Fruit fly (Drosophila melanogaster) whole organism, embryonic: ENCODE results near the gene mask.

Source experiments
- B-H2 ChIP-seq: fragments of 200-800 bp; sonication (Bioruptor generic); optimal IDR thresholded peaks from 2 replicates; lab custom pipeline; 2018; ENCODE audit warnings: missing biosample characterization, mild to moderate bottlenecking, missing genetic modification characterization
- CG11456 ChIP-seq: fragments of 200-800 bp; sonication (Bioruptor generic); IDR thresholded peaks from 3 replicates; pipeline ENCODE4 v1.3.6; 2022; ENCODE audit warnings: missing biosample characterization, missing genetic modification characterization
- CG11504 ChIP-seq: fragments of 200-800 bp; sonication (Bioruptor generic); optimal IDR thresholded peaks from 3 replicates; lab custom pipeline; 2019; ENCODE audit warnings: missing biosample characterization, mild to moderate bottlenecking, missing genetic modification characterization, moderate library complexity
- CG11560 ChIP-seq: fragments of 200-800 bp; sonication (Bioruptor generic); IDR thresholded peaks from 3 replicates; pipeline ENCODE4 v1.3.6; 2022; ENCODE audit warnings: missing biosample characterization, missing genetic modification characterization
- CG12071 ChIP-seq: fragments of 200-800 bp; sonication (Bioruptor generic); optimal IDR thresholded peaks from 3 replicates; lab custom pipeline; 2018; ENCODE audit warnings: missing biosample characterization, mild to moderate bottlenecking, missing genetic modification characterization
- CG12744 ChIP-seq: fragments of 200-800 bp; sonication (Bioruptor generic); optimal IDR thresholded peaks from 2 replicates; lab custom pipeline; 2016; ENCODE audit warnings: missing biosample characterization, missing genetic modification characterization
- CG12942 ChIP-seq: fragments of 200-800 bp; sonication (Bioruptor generic); optimal IDR thresholded peaks from 3 replicates; lab custom pipeline; 2016; ENCODE audit warnings: missing biosample characterization, missing genetic modification characterization
- CG13424 ChIP-seq: fragments of 200-800 bp; sonication (Bioruptor generic); optimal IDR thresholded peaks from 2 replicates; lab custom pipeline; 2019; ENCODE audit warnings: missing biosample characterization, mild to moderate bottlenecking, missing genetic modification characterization, moderate library complexity
- CG14014 ChIP-seq: fragments of 200-800 bp; sonication (Bioruptor generic); IDR thresholded peaks from 2 replicates; pipeline ENCODE4 v1.3.6; 2022; ENCODE audit warnings: missing biosample characterization, missing genetic modification characterization
- CG15601 ChIP-seq: fragments of 200-800 bp; sonication (Bioruptor generic); optimal IDR thresholded peaks from 3 replicates; lab custom pipeline; 2019; ENCODE audit warnings: missing biosample characterization, mild to moderate bottlenecking, missing genetic modification characterization, moderate library complexity
- CG17359 ChIP-seq: fragments of 200-800 bp; sonication (Bioruptor generic); optimal IDR thresholded peaks from 3 replicates; lab custom pipeline; 2018; ENCODE audit warnings: missing biosample characterization, mild to moderate bottlenecking, missing genetic modification characterization, moderate library complexity
- CG17361 ChIP-seq: fragments of 200-800 bp; sonication (Bioruptor generic); IDR thresholded peaks from 3 replicates; pipeline ENCODE4 v1.3.6; 2022; ENCODE audit warnings: missing biosample characterization, missing genetic modification characterization
- CG17568 ChIP-seq: fragments of 200-800 bp; sonication (Bioruptor generic); optimal IDR thresholded peaks from 2 replicates; lab custom pipeline; 2018; ENCODE audit warnings: missing biosample characterization, mild to moderate bottlenecking, missing genetic modification characterization, moderate library complexity
- CG18764 ChIP-seq: fragments of 200-800 bp; sonication (Bioruptor generic); optimal IDR thresholded peaks from 3 replicates; lab custom pipeline; 2016; ENCODE audit warnings: missing biosample characterization, missing genetic modification characterization
- CG2712 ChIP-seq: fragments of 200-800 bp; optimal IDR thresholded peaks from 3 replicates; lab custom pipeline; 2019; ENCODE audit warnings: missing biosample characterization, mild to moderate bottlenecking, missing genetic modification characterization, moderate library complexity
- CG32532 ChIP-seq: fragments of 200-800 bp; sonication (Bioruptor generic); IDR thresholded peaks from 2 replicates; pipeline ENCODE4 v1.3.6; 2022; ENCODE audit warnings: missing biosample characterization, missing genetic modification characterization
- CG4328 ChIP-seq: fragments of 200-800 bp; sonication (Bioruptor generic); optimal IDR thresholded peaks from 3 replicates; lab custom pipeline; 2017; ENCODE audit warnings: missing biosample characterization, missing genetic modification reagents, missing genetic modification characterization
- CG4707 ChIP-seq: fragments of 200-800 bp; sonication (Bioruptor generic); optimal IDR thresholded peaks from 2 replicates; lab custom pipeline; 2018; ENCODE audit warnings: missing biosample characterization, mild to moderate bottlenecking, missing genetic modification characterization, moderate library complexity
- CG4730 ChIP-seq: fragments of 200-800 bp; sonication (Bioruptor generic); IDR thresholded peaks from 2 replicates; pipeline ENCODE4 v1.3.6; 2022; ENCODE audit warnings: missing biosample characterization, missing genetic modification characterization
- CG5180 ChIP-seq: fragments of 200-800 bp; sonication (Bioruptor generic); optimal IDR thresholded peaks from 3 replicates; lab custom pipeline; 2017; ENCODE audit warnings: missing biosample characterization, missing genetic modification characterization, mild to moderate bottlenecking, moderate library complexity, missing genetic modification reagents
- CG6654 ChIP-seq: fragments of 200-800 bp; sonication (Bioruptor generic); optimal IDR thresholded peaks from 2 replicates; lab custom pipeline; 2017; ENCODE audit warnings: missing biosample characterization, mild to moderate bottlenecking, missing genetic modification characterization
- CG7745 ChIP-seq: fragments of 200-800 bp; sonication (Bioruptor generic); optimal IDR thresholded peaks from 2 replicates; lab custom pipeline; 2018; ENCODE audit warnings: missing biosample characterization, mild to moderate bottlenecking, missing genetic modification characterization, moderate library complexity
- CG8089 ChIP-seq: fragments of 200-800 bp; sonication (Bioruptor generic); optimal IDR thresholded peaks from 3 replicates; lab custom pipeline; 2016; ENCODE audit warnings: missing biosample characterization, missing genetic modification characterization
- CG8359 ChIP-seq: fragments of 200-800 bp; sonication (Bioruptor generic); optimal IDR thresholded peaks from 2 replicates; lab custom pipeline; 2017; ENCODE audit warnings: missing biosample characterization, mild to moderate bottlenecking, missing genetic modification characterization, borderline replicate concordance
- CG8924 ChIP-seq: fragments of 200-800 bp; optimal IDR thresholded peaks from 3 replicates; lab custom pipeline; 2019; ENCODE audit warnings: missing biosample characterization, mild to moderate bottlenecking, missing genetic modification characterization, moderate library complexity
- CG8944 ChIP-seq: fragments of 200-800 bp; sonication (Bioruptor generic); optimal IDR thresholded peaks from 3 replicates; lab custom pipeline; 2016; ENCODE audit warnings: missing biosample characterization, missing genetic modification characterization
- CHES-1-like ChIP-seq: fragments of 200-800 bp; sonication (Bioruptor generic); optimal IDR thresholded peaks from 2 replicates; lab custom pipeline; 2016; ENCODE audit warnings: missing biosample characterization, missing genetic modification characterization
- Dek ChIP-seq: fragments of 200-800 bp; sonication (Bioruptor generic); optimal IDR thresholded peaks from 3 replicates; lab custom pipeline; 2019; ENCODE audit warnings: missing biosample characterization, mild to moderate bottlenecking, missing genetic modification characterization, moderate library complexity
- Eip74EF ChIP-seq, 2 experiments: fragments of 200-800 bp in 1 of 2; fragments of >200 bp in 1 of 2; sonication (Bioruptor generic) in 1 of 2; optimal IDR thresholded peaks; 2 replicates each; lab custom pipeline; 2017 to 2019; ENCODE audit warnings: missing biosample characterization in 2 of 2, missing genetic modification characterization in 2 of 2, mild to moderate bottlenecking in 1 of 2, moderate library complexity in 1 of 2
- GATAe ChIP-seq: fragments of 200-800 bp; sonication (Bioruptor generic); conservative IDR thresholded peaks from 2 replicates; pipeline ENCODE4 v1.3.6; 2022; ENCODE audit warnings: missing biosample characterization, missing genetic modification characterization
- Hmr ChIP-seq: fragments of 200-800 bp; sonication (Bioruptor generic); optimal IDR thresholded peaks from 3 replicates; lab custom pipeline; 2017; ENCODE audit warnings: mild to moderate bottlenecking, missing biosample characterization, missing genetic modification reagents, missing genetic modification characterization
- Lhr ChIP-seq: fragments of 200-800 bp; sonication (Bioruptor generic); optimal IDR thresholded peaks from 3 replicates; lab custom pipeline; 2017; ENCODE audit warnings: mild to moderate bottlenecking, missing biosample characterization, missing genetic modification reagents, missing genetic modification characterization
- Nf-YB ChIP-seq: fragments of 200-800 bp; sonication (Bioruptor generic); optimal IDR thresholded peaks from 3 replicates; lab custom pipeline; 2019; ENCODE audit warnings: missing biosample characterization, mild to moderate bottlenecking, missing genetic modification characterization, moderate library complexity
- Opbp ChIP-seq: fragments of 200-800 bp; sonication (Bioruptor generic); IDR thresholded peaks from 3 replicates; pipeline ENCODE4 v1.3.6; 2022; ENCODE audit warnings: missing biosample characterization, missing genetic modification characterization; ENCODE audit not compliant: partially characterized antibody
- Spps ChIP-seq: fragments of 200-800 bp; sonication (Bioruptor generic); optimal IDR thresholded peaks from 2 replicates; lab custom pipeline; 2018; ENCODE audit warnings: missing biosample characterization, mild to moderate bottlenecking, missing genetic modification characterization
- Xrp1 ChIP-seq: fragments of 200-800 bp; sonication (Bioruptor generic); IDR thresholded peaks from 2 replicates; pipeline ENCODE4 v1.3.6; 2022; ENCODE audit warnings: missing biosample characterization, missing genetic modification characterization
- crol ChIP-seq: fragments of 200-800 bp; sonication (Bioruptor generic); IDR thresholded peaks from 2 replicates; pipeline ENCODE4 v1.3.6; 2022; ENCODE audit warnings: missing biosample characterization, missing genetic modification characterization
- fd64A ChIP-seq: fragments of 200-800 bp; sonication (Bioruptor generic); optimal IDR thresholded peaks from 3 replicates; lab custom pipeline; 2018; ENCODE audit warnings: missing biosample characterization, mild to moderate bottlenecking, missing genetic modification characterization
- lola ChIP-seq, 3 experiments: fragments of >200 bp in 2 of 3; fragments of 200-800 bp in 1 of 3; sonication (Bioruptor generic) in 1 of 3; optimal IDR thresholded peaks; 2 replicates each; lab custom pipeline; 2017 to 2019; ENCODE audit warnings: missing biosample characterization in 3 of 3, missing genetic modification characterization in 3 of 3, mild to moderate bottlenecking in 1 of 3, moderate library complexity in 1 of 3
- luna ChIP-seq: fragments of 200-800 bp; sonication (Bioruptor generic); optimal IDR thresholded peaks from 2 replicates; lab custom pipeline; 2016; ENCODE audit warnings: missing biosample characterization, missing genetic modification characterization
- nerfin-1 ChIP-seq: fragments of 200-800 bp; sonication (Bioruptor generic); optimal IDR thresholded peaks from 3 replicates; lab custom pipeline; 2019; ENCODE audit warnings: missing biosample characterization, mild to moderate bottlenecking, missing genetic modification characterization, moderate library complexity
- onecut ChIP-seq: fragments of 200-800 bp; sonication (Bioruptor generic); IDR thresholded peaks from 2 replicates; pipeline ENCODE4 v1.3.6; 2022; ENCODE audit warnings: missing biosample characterization, missing genetic modification characterization
- org-1 ChIP-seq: fragments of 200-800 bp; sonication (Bioruptor generic); optimal IDR thresholded peaks from 2 replicates; lab custom pipeline; 2017; ENCODE audit warnings: missing biosample characterization, missing genetic modification characterization
- pb ChIP-seq: fragments of 200-800 bp; sonication (Bioruptor generic); optimal IDR thresholded peaks from 3 replicates; lab custom pipeline; 2016; ENCODE audit warnings: missing biosample characterization, missing genetic modification characterization
- pum ChIP-seq: fragments of 200-800 bp; sonication (Bioruptor generic); optimal IDR thresholded peaks from 2 replicates; lab custom pipeline; 2016; ENCODE audit warnings: missing biosample characterization, missing genetic modification characterization
- ranshi ChIP-seq: fragments of 200-800 bp; sonication (Bioruptor generic); IDR thresholded peaks from 2 replicates; pipeline ENCODE4 v1.3.6; 2022; ENCODE audit warnings: missing biosample characterization, missing genetic modification characterization
- slou ChIP-seq: fragments of 200-800 bp; sonication (Bioruptor generic); optimal IDR thresholded peaks from 3 replicates; lab custom pipeline; 2016; ENCODE audit warnings: missing biosample characterization, missing genetic modification characterization
- sqz ChIP-seq: fragments of 200-800 bp; sonication (Bioruptor generic); optimal IDR thresholded peaks from 3 replicates; lab custom pipeline; 2018; ENCODE audit warnings: missing biosample characterization, mild to moderate bottlenecking, missing genetic modification characterization
- tap ChIP-seq: fragments of 200-800 bp; optimal IDR thresholded peaks from 3 replicates; lab custom pipeline; 2019; ENCODE audit warnings: missing biosample characterization, mild to moderate bottlenecking, missing genetic modification characterization, moderate library complexity
- zen2 ChIP-seq: fragments of 200-800 bp; sonication (Bioruptor generic); IDR thresholded peaks from 3 replicates; pipeline ENCODE4 v1.3.6; 2022; ENCODE audit warnings: missing biosample characterization, missing genetic modification characterization; ENCODE audit not compliant: partially characterized antibody

mask gene

dm6 chr3R:24293171-24293570, 62.8 kb downstream of the mask start (continued):
- TF ChIP-seq pum (no peak), Spps (tag; lab: Kevin White, UChicago) (peak; percentile 51), org-1 (GFP tag; lab: Kevin White, UChicago) (peak; percentile 14), ranshi (GFP tag; lab: Robert Waterston, UW) (no peak), luna (GFP tag; lab: Kevin White, UChicago) (no peak), CG12744 (GFP tag; lab: Kevin White, UChicago) (no peak), CG6654 (GFP tag; lab: Kevin White, UChicago) (no peak), zen2 (GFP tag; lab: Robert Waterston, UW) (no peak), CG8944 (no peak), CG17361 (GFP tag; lab: Robert Waterston, UW) (0 out of 3 replicates have a peak, but pooled peaks have one; percentile 13), CG4328 (GFP tag; lab: Kevin White, UChicago) (peak; percentile 27), CG7745 (peak; percentile 56), CG14014 (GFP tag; lab: Robert Waterston, UW) (no peak), CG2712 (peak; percentile 54), Lhr (peak; percentile 19), Opbp (no peak), lola (GFP tag; optimal IDR thresholded peaks at IDR 0.05; lab: Kevin White, UChicago) (peak in 1 of 3 experiments; percentile 66), CG13424 (tag; lab: Kevin White, UChicago) (peak; percentile 28), CG8359 (GFP tag; lab: Kevin White, UChicago) (peak; percentile 60), CG8089 (GFP tag; lab: Kevin White, UChicago) (peak; percentile 15), onecut (no peak), CG32532 (GFP tag; lab: Robert Waterston, UW) (no peak), CG11504 (tag; lab: Kevin White, UChicago) (peak; percentile 15), CG8924 (tag; lab: Kevin White, UChicago) (peak; percentile 22), GATAe (GFP tag; lab: Robert Waterston, UW) (no peak), CG12071 (GFP tag; lab: Kevin White, UChicago) (peak; percentile 47), B-H2 (no peak), CG4707 (GFP tag; lab: Kevin White, UChicago) (peak; percentile 56), crol (GFP tag; lab: Robert Waterston, UW) (no peak), CG17359 (tag; lab: Kevin White, UChicago) (peak; percentile 60), CG12942 (GFP tag; lab: Kevin White, UChicago) (no peak), CG11560 (tag; lab: Robert Waterston, UW) (no peak), CG18764 (GFP tag; lab: Kevin White, UChicago) (no peak), fd64A (GFP tag; lab: Kevin White, UChicago) (peak; percentile 87), CHES-1-like (GFP tag; lab: Kevin White, UChicago) (no peak), CG11456 (0 out of 3 replicates have a peak, but pooled peaks have one; percentile 18), Nf-YB (GFP tag; lab: Kevin White, UChicago) (peak; percentile 18), Eip74EF (GFP tag; optimal IDR thresholded peaks at IDR 0.05; lab: Kevin White, UChicago) (no peak), CG5180 (GFP tag; lab: Kevin White, UChicago) (peak; percentile 42), Hmr (GFP tag; lab: Kevin White, UChicago) (no peak), CG17568 (GFP tag; lab: Kevin White, UChicago) (peak; percentile 27), slou (GFP tag; lab: Kevin White, UChicago) (no peak), Xrp1 (GFP tag; lab: Robert Waterston, UW) (peak; percentile 38; the same call in 1 of the 2 replicates), pb (no peak), CG4730 (GFP tag; lab: Robert Waterston, UW) (no peak), sqz (GFP tag; lab: Kevin White, UChicago) (peak; percentile 26), CG15601 (peak; percentile 83), nerfin-1 (peak; percentile 57), Dek (no peak), tap (tag; lab: Kevin White, UChicago) (no peak)
